Fruit fly (Drosophila melanogaster) whole organism, embryonic: ENCODE measurements around the gene Cpr64Ad.

Experiments
- CG10209 ChIP-seq: fragments of 200-800 bp; sonication (Bioruptor generic); optimal IDR thresholded peaks from 3 replicates; lab custom pipeline; 2017; ENCODE audit warnings: missing biosample characterization, mild to moderate bottlenecking, missing genetic modification characterization, missing genetic modification reagents
- CG11085 ChIP-seq: fragments of 200-800 bp; sonication (Bioruptor generic); IDR thresholded peaks from 2 replicates; pipeline ENCODE4 v1.3.6; 2022; ENCODE audit warnings: missing biosample characterization, missing genetic modification characterization
- CG14667 ChIP-seq: fragments of 200-800 bp; sonication (Bioruptor generic); IDR thresholded peaks from 2 replicates; pipeline ENCODE4 v1.3.6; 2022; ENCODE audit warnings: missing biosample characterization, missing genetic modification characterization
- CG1647 ChIP-seq: fragments of 200-800 bp; sonication (Bioruptor generic); optimal IDR thresholded peaks from 3 replicates; lab custom pipeline; 2016; ENCODE audit warnings: missing biosample characterization, missing genetic modification characterization
- CG16813 ChIP-seq: fragments of 200-800 bp; sonication (Bioruptor generic); IDR thresholded peaks from 3 replicates; pipeline ENCODE4 v1.3.6; 2022; ENCODE audit warnings: missing biosample characterization, missing genetic modification characterization; ENCODE audit not compliant: partially characterized antibody
- CG17802 ChIP-seq: fragments of 200-800 bp; sonication (Bioruptor generic); optimal IDR thresholded peaks from 2 replicates; lab custom pipeline; 2018; ENCODE audit warnings: missing biosample characterization, mild to moderate bottlenecking, missing genetic modification characterization, moderate library complexity
- CG1792 ChIP-seq: fragments of 200-800 bp; sonication (Bioruptor generic); optimal IDR thresholded peaks from 2 replicates; lab custom pipeline; 2016; ENCODE audit warnings: missing biosample characterization, missing genetic modification characterization
- CG2120 ChIP-seq: fragments of 200-800 bp; sonication (Bioruptor generic); optimal IDR thresholded peaks from 3 replicates; lab custom pipeline; 2016; ENCODE audit warnings: missing biosample characterization, missing genetic modification characterization
- CG2199 ChIP-seq: fragments of 200-800 bp; sonication (Bioruptor generic); IDR thresholded peaks from 3 replicates; pipeline ENCODE4 v1.3.6; 2022; ENCODE audit warnings: missing biosample characterization, missing genetic modification characterization
- CG2712 ChIP-seq: fragments of 200-800 bp; optimal IDR thresholded peaks from 3 replicates; lab custom pipeline; 2019; ENCODE audit warnings: missing biosample characterization, mild to moderate bottlenecking, missing genetic modification characterization, moderate library complexity
- CG4730 ChIP-seq: fragments of 200-800 bp; sonication (Bioruptor generic); IDR thresholded peaks from 2 replicates; pipeline ENCODE4 v1.3.6; 2022; ENCODE audit warnings: missing biosample characterization, missing genetic modification characterization
- CG6654 ChIP-seq: fragments of 200-800 bp; sonication (Bioruptor generic); optimal IDR thresholded peaks from 2 replicates; lab custom pipeline; 2017; ENCODE audit warnings: missing biosample characterization, mild to moderate bottlenecking, missing genetic modification characterization
- CG9609 ChIP-seq: fragments of 200-800 bp; sonication (Bioruptor generic); optimal IDR thresholded peaks from 3 replicates; lab custom pipeline; 2016; ENCODE audit warnings: missing biosample characterization, missing genetic modification characterization
- CG9876 ChIP-seq: fragments of 200-800 bp; sonication (Bioruptor generic); optimal IDR thresholded peaks from 2 replicates; lab custom pipeline; 2016; ENCODE audit warnings: missing biosample characterization, missing genetic modification characterization
- Chrac-16 ChIP-seq: fragments of 200-800 bp; sonication (Bioruptor generic); optimal IDR thresholded peaks from 3 replicates; lab custom pipeline; 2016; ENCODE audit warnings: missing biosample characterization, missing genetic modification characterization
- CrebB ChIP-seq: fragments of 200-800 bp; sonication (Bioruptor generic); optimal IDR thresholded peaks from 3 replicates; lab custom pipeline; 2018; ENCODE audit warnings: missing biosample characterization, mild to moderate bottlenecking, missing genetic modification characterization
- Dad ChIP-seq: fragments of 200-800 bp; sonication (Bioruptor generic); optimal IDR thresholded peaks from 3 replicates; lab custom pipeline; 2016; ENCODE audit warnings: missing biosample characterization, missing genetic modification characterization
- Fer2 ChIP-seq: fragments of 200-800 bp; sonication (Bioruptor generic); optimal IDR thresholded peaks from 2 replicates; lab custom pipeline; 2018; ENCODE audit warnings: missing biosample characterization, mild to moderate bottlenecking, missing genetic modification characterization, moderate library complexity
- Gsc ChIP-seq: fragments of 200-800 bp; sonication (Bioruptor generic); IDR thresholded peaks from 2 replicates; pipeline ENCODE4 v1.3.6; 2022; ENCODE audit warnings: missing biosample characterization, missing genetic modification characterization
- HLH4C ChIP-seq: fragments of 200-800 bp; sonication (Bioruptor generic); IDR thresholded peaks from 3 replicates; pipeline ENCODE4 v1.3.6; 2022; ENCODE audit warnings: missing biosample characterization, missing genetic modification characterization; ENCODE audit not compliant: partially characterized antibody
- Hr3 ChIP-seq: fragments of 200-800 bp; sonication (Bioruptor generic); optimal IDR thresholded peaks from 3 replicates; lab custom pipeline; 2016; ENCODE audit warnings: missing biosample characterization, missing genetic modification characterization
- Neu2 ChIP-seq: fragments of 200-800 bp; sonication (Bioruptor generic); optimal IDR thresholded peaks from 3 replicates; lab custom pipeline; 2016; ENCODE audit warnings: missing biosample characterization, missing genetic modification characterization, borderline replicate concordance
- Optix ChIP-seq: fragments of 200-800 bp; sonication (Bioruptor generic); IDR thresholded peaks from 3 replicates; pipeline ENCODE4 v1.3.6; 2022; ENCODE audit warnings: missing biosample characterization, missing genetic modification characterization
- Pdp1 ChIP-seq, 2 experiments: fragments of 200-800 bp; sonication (Bioruptor generic); optimal IDR thresholded peaks; 3 replicates each; lab custom pipeline; 2016; ENCODE audit warnings: missing biosample characterization in 2 of 2, missing genetic modification characterization in 2 of 2, mild to moderate bottlenecking in 1 of 2, moderate library complexity in 1 of 2
- Scr ChIP-seq: fragments of 200-800 bp; sonication (Bioruptor generic); IDR thresholded peaks from 2 replicates; pipeline ENCODE4 v1.3.6; 2022; ENCODE audit warnings: missing biosample characterization, missing genetic modification characterization; ENCODE audit not compliant: partially characterized antibody
- Spps ChIP-seq: fragments of 200-800 bp; sonication (Bioruptor generic); optimal IDR thresholded peaks from 2 replicates; lab custom pipeline; 2018; ENCODE audit warnings: missing biosample characterization, mild to moderate bottlenecking, missing genetic modification characterization
- ap ChIP-seq: fragments of 200-800 bp; sonication (Bioruptor generic); IDR thresholded peaks from 2 replicates; pipeline ENCODE4 v1.3.6; 2022; ENCODE audit warnings: missing biosample characterization, missing genetic modification characterization
- bsh ChIP-seq, 2 experiments: fragments of 200-800 bp; sonication (Bioruptor generic); optimal IDR thresholded peaks; 2 replicates each; lab custom pipeline; 2017 to 2018; ENCODE audit warnings: mild to moderate bottlenecking in 2 of 2, missing biosample characterization in 2 of 2, missing genetic modification characterization in 2 of 2, moderate library complexity in 1 of 2
- btn ChIP-seq: fragments of 200-800 bp; sonication (Bioruptor generic); optimal IDR thresholded peaks from 2 replicates; lab custom pipeline; 2016; ENCODE audit warnings: missing biosample characterization, missing genetic modification characterization
- chif ChIP-seq, 2 experiments: fragments of 200-800 bp; sonication (Bioruptor generic); optimal IDR thresholded peaks; 3 replicates each; lab custom pipeline; 2016; ENCODE audit warnings: missing biosample characterization in 2 of 2, missing genetic modification characterization in 2 of 2
- dmrt11E ChIP-seq: fragments of 200-800 bp; sonication (Bioruptor generic); optimal IDR thresholded peaks from 3 replicates; lab custom pipeline; 2018; ENCODE audit warnings: missing biosample characterization, mild to moderate bottlenecking, missing genetic modification characterization, moderate library complexity
- dpn ChIP-seq, 2 experiments: fragments of 200-800 bp; sonication (Bioruptor generic); optimal IDR thresholded peaks; 3 replicates each; lab custom pipeline; 2016; ENCODE audit warnings: missing biosample characterization in 2 of 2, missing genetic modification characterization in 2 of 2
- exex ChIP-seq: fragments of 200-800 bp; sonication (Bioruptor generic); optimal IDR thresholded peaks from 4 replicates; lab custom pipeline; 2018; ENCODE audit warnings: missing biosample characterization, mild to moderate bottlenecking, missing genetic modification characterization, moderate library complexity
- eyg ChIP-seq: fragments of 200-800 bp; sonication (Bioruptor generic); optimal IDR thresholded peaks from 3 replicates; lab custom pipeline; 2016; ENCODE audit warnings: missing biosample characterization, missing genetic modification characterization
- gro ChIP-seq: fragments of 200-800 bp; sonication (Bioruptor generic); optimal IDR thresholded peaks from 2 replicates; lab custom pipeline; 2016; ENCODE audit warnings: missing biosample characterization, missing genetic modification characterization
- insv ChIP-seq, 2 experiments: fragments of 200-800 bp; sonication (Bioruptor generic); optimal IDR thresholded peaks; 3 replicates each; lab custom pipeline; 2016 to 2018; ENCODE audit warnings: missing biosample characterization in 2 of 2, missing genetic modification characterization in 2 of 2
- nmo ChIP-seq: fragments of 200-800 bp; sonication (Bioruptor generic); optimal IDR thresholded peaks from 2 replicates; lab custom pipeline; 2018; ENCODE audit warnings: missing biosample characterization, mild to moderate bottlenecking, missing genetic modification characterization, moderate library complexity
- nom ChIP-seq: fragments of 200-800 bp; sonication (Bioruptor generic); optimal IDR thresholded peaks from 2 replicates; lab custom pipeline; 2017; ENCODE audit warnings: missing biosample characterization, missing genetic modification characterization, mild to moderate bottlenecking, moderate library complexity, missing genetic modification reagents
- odd ChIP-seq: fragments of 200-800 bp; sonication (Bioruptor generic); optimal IDR thresholded peaks from 2 replicates; lab custom pipeline; 2017; ENCODE audit warnings: missing biosample characterization, mild to moderate bottlenecking, missing genetic modification characterization
- otp ChIP-seq: fragments of 200-800 bp; sonication (Bioruptor generic); IDR thresholded peaks from 3 replicates; pipeline ENCODE4, ENCODE4 v1.3.6; 2022; ENCODE audit warnings: missing biosample characterization, missing genetic modification characterization
- pros ChIP-seq: fragments of 200-800 bp; sonication (Bioruptor generic); optimal IDR thresholded peaks from 3 replicates; lab custom pipeline; 2019; ENCODE audit warnings: missing biosample characterization, mild to moderate bottlenecking, missing genetic modification characterization, moderate library complexity
- shn ChIP-seq: fragments of 200-800 bp; sonication (Bioruptor generic); optimal IDR thresholded peaks from 3 replicates; lab custom pipeline; 2016; ENCODE audit warnings: missing biosample characterization, missing genetic modification characterization
- sima ChIP-seq: fragments of 200-800 bp; sonication (Bioruptor generic); optimal IDR thresholded peaks from 2 replicates; lab custom pipeline; 2016; ENCODE audit warnings: missing biosample characterization, missing genetic modification characterization
- sisA ChIP-seq: fragments of 200-800 bp; sonication (Bioruptor generic); IDR thresholded peaks from 2 replicates; pipeline ENCODE4 v1.3.6; 2022; ENCODE audit warnings: missing biosample characterization, missing genetic modification characterization
- so ChIP-seq: fragments of 200-800 bp; sonication (Bioruptor generic); IDR thresholded peaks from 3 replicates; pipeline ENCODE4 v1.3.6; 2022; ENCODE audit warnings: missing biosample characterization, missing genetic modification characterization
- stwl ChIP-seq: fragments of 200-800 bp; sonication (Bioruptor generic); optimal IDR thresholded peaks from 3 replicates; lab custom pipeline; 2018; ENCODE audit warnings: missing biosample characterization, mild to moderate bottlenecking, missing genetic modification characterization, moderate library complexity
- tgo ChIP-seq: fragments of 200-800 bp; sonication (Bioruptor generic); IDR thresholded peaks from 3 replicates; pipeline ENCODE4 v1.3.6; 2022; ENCODE audit warnings: missing biosample characterization, missing genetic modification characterization
- tup ChIP-seq: fragments of 200-800 bp; sonication (Bioruptor generic); optimal IDR thresholded peaks from 2 replicates; lab custom pipeline; 2016; ENCODE audit warnings: missing biosample characterization, mild to moderate bottlenecking, missing genetic modification characterization, moderate library complexity
- wek ChIP-seq: fragments of 200-800 bp; sonication (Bioruptor generic); optimal IDR thresholded peaks from 3 replicates; lab custom pipeline; 2018; ENCODE audit warnings: missing biosample characterization, mild to moderate bottlenecking, missing genetic modification characterization, moderate library complexity
- zen ChIP-seq: fragments of 200-800 bp; sonication (Bioruptor generic); optimal IDR thresholded peaks from 3 replicates; lab custom pipeline; 2018; ENCODE audit warnings: missing biosample characterization, mild to moderate bottlenecking, missing genetic modification characterization, moderate library complexity
- zen2 ChIP-seq: fragments of 200-800 bp; sonication (Bioruptor generic); IDR thresholded peaks from 3 replicates; pipeline ENCODE4 v1.3.6; 2022; ENCODE audit warnings: missing biosample characterization, missing genetic modification characterization; ENCODE audit not compliant: partially characterized antibody

The Cpr64Ad gene

DNA sequence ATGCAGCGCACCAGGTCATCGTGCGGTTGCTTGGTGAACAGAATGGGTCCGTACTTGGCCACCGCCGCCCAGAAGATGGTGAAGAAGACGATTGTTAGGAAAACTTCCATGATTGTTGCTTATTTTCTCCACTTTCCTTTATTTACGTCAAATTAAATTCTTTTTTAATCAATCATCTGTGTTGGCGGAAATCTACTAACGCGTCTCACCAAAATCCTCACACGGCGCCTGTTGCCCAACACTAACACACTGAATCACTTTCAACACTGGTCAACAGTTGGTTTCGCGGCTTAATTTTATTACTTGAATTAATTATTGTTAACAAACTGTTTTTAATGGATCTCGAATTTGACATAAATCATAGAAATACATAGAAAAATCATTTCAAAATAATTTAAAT lies 28.5 kb upstream of the Cpr64Ad start, which contains the start of gene VhaM9.7-c (continued):
- TF ChIP-seq CG6654 (GFP tag; lab: Kevin White, UChicago) (no peak), Neu2 (GFP tag; lab: Kevin White, UChicago) (no peak), CG4730 (GFP tag; lab: Robert Waterston, UW) (no peak), Hr3 (GFP tag; lab: Kevin White, UChicago) (peak; percentile 17), CG10209 (GFP tag; lab: Kevin White, UChicago) (no peak), chif (GFP tag; optimal IDR thresholded peaks at IDR 0.05; lab: Kevin White, UChicago) (no peak), Fer2 (no peak), Pdp1 (GFP tag; optimal IDR thresholded peaks at IDR 0.05; lab: Kevin White, UChicago) (peak; percentile 29 to 50), CG1647 (peak; percentile 6), sisA (GFP tag; lab: Robert Waterston, UW) (no peak; the same call in 1 of the 2 replicates), stwl (tag; lab: Kevin White, UChicago) (peak; percentile 96), CG11085 (no peak), wek (GFP tag; lab: Kevin White, UChicago) (no peak), pros (GFP tag; lab: Kevin White, UChicago) (no peak), CG2120 (GFP tag; lab: Kevin White, UChicago) (peak; percentile 70), tup (no peak), sima (GFP tag; lab: Kevin White, UChicago) (no peak), dpn (GFP tag; optimal IDR thresholded peaks at IDR 0.05; lab: Kevin White, UChicago) (peak; percentile 48 to 50), so (GFP tag; lab: Robert Waterston, UW) (no peak), ap (GFP tag; lab: Robert Waterston, UW) (no peak), btn (GFP tag; lab: Kevin White, UChicago) (no peak), shn (GFP tag; lab: Kevin White, UChicago) (peak; percentile 40), Spps (tag; lab: Kevin White, UChicago) (no peak), CG14667 (GFP tag; lab: Robert Waterston, UW) (no peak), insv (GFP tag; optimal IDR thresholded peaks at IDR 0.05; lab: Kevin White, UChicago) (no peak), CG1792 (GFP tag; lab: Kevin White, UChicago) (no peak), CG9609 (GFP tag; lab: Kevin White, UChicago) (peak; percentile 53), bsh (GFP tag; optimal IDR thresholded peaks at IDR 0.05; lab: Kevin White, UChicago) (no peak), CG2712 (no peak), dmrt11E (no peak), odd (GFP tag; lab: Kevin White, UChicago) (no peak), nom (GFP tag; lab: Kevin White, UChicago) (no peak), Scr (GFP tag; lab: Robert Waterston, UW) (peak; percentile 28; the same call in 1 of the 2 replicates), nmo (GFP tag; lab: Kevin White, UChicago) (peak; percentile 14), CG9876 (GFP tag; lab: Kevin White, UChicago) (no peak), zen2 (GFP tag; lab: Robert Waterston, UW) (no peak; the same call in 2 of the 3 replicates), eyg (GFP tag; lab: Kevin White, UChicago) (no peak), Optix (GFP tag; lab: Robert Waterston, UW) (no peak), Chrac-16 (GFP tag; lab: Kevin White, UChicago) (peak; percentile 29), CG17802 (tag; lab: Kevin White, UChicago) (no peak), zen (peak; percentile 37), CrebB (tag; lab: Kevin White, UChicago) (no peak), gro (GFP tag; lab: Kevin White, UChicago) (peak; percentile 59), HLH4C (no peak), exex (tag; lab: Kevin White, UChicago) (no peak), Dad (GFP tag; lab: Kevin White, UChicago) (peak; percentile 32), Gsc (GFP tag; lab: Robert Waterston, UW) (no peak), tgo (GFP tag; lab: Robert Waterston, UW) (no peak), CG2199 (GFP tag; lab: Robert Waterston, UW) (0 out of 3 replicates have a peak, but pooled peaks have one; percentile 2), otp (GFP tag; lab: Robert Waterston, UW) (peak; percentile 45; the same call in 1 of the 3 replicates), CG16813 (GFP tag; lab: Robert Waterston, UW) (no peak)
